Fruit fly (Drosophila melanogaster): Measurements from ENCODE around the gene CG44098.

Gene CG44098

dm6 chr3R:4768711-4769239 is 4.2 kb downstream of the CG44098 start (continued):
- 0 out of 2 replicates have a peak, but pooled peaks have one; percentile 27 for TF ChIP-seq CG42726 (GFP tag; IDR thresholded peaks at IDR 0.05; ENCODE audit: partially characterized antibody)
- no peak for TF ChIP-seq klu (GFP tag; IDR thresholded peaks at IDR 0.05)
- TF ChIP-seq knrl (GFP tag; IDR thresholded peaks at IDR 0.05; ENCODE audit: partially characterized antibody): no peak
- peak; percentile 27; the same call in 1 of the 2 replicates for TF ChIP-seq slbo (GFP tag; IDR thresholded peaks at IDR 0.05)
- no peak for TF ChIP-seq Opbp (GFP tag; IDR thresholded peaks at IDR 0.05; ENCODE audit: partially characterized antibody)
- TF ChIP-seq CG4328 (GFP tag; optimal IDR thresholded peaks at IDR 0.05): no peak
- no peak for TF ChIP-seq ranshi (GFP tag; IDR thresholded peaks at IDR 0.05)
- no peak for TF ChIP-seq CG3995 (GFP tag; optimal IDR thresholded peaks at IDR 0.05)
- no peak for TF ChIP-seq crol (GFP tag; IDR thresholded peaks at IDR 0.05)
- no peak for TF ChIP-seq amos (GFP tag; IDR thresholded peaks at IDR 0.05; ENCODE audit: partially characterized antibody)
- no peak for TF ChIP-seq jumu (GFP tag; optimal IDR thresholded peaks at IDR 0.05)
- no peak for TF ChIP-seq CG11504 (tag; optimal IDR thresholded peaks at IDR 0.05)
- TF ChIP-seq Antp (GFP tag; optimal IDR thresholded peaks at IDR 0.05): no peak
- no peak for TF ChIP-seq ham (GFP tag; IDR thresholded peaks at IDR 0.05)
- no peak for TF ChIP-seq z (GFP tag; IDR thresholded peaks at IDR 0.05)
- TF ChIP-seq Hmr (GFP tag; optimal IDR thresholded peaks at IDR 0.05): peak; percentile 14
- no peak for TF ChIP-seq CG9817 (tag; optimal IDR thresholded peaks at IDR 0.05)
- TF ChIP-seq nau (GFP tag; optimal IDR thresholded peaks at IDR 0.05): no peak
- TF ChIP-seq CG4424 (GFP tag; optimal IDR thresholded peaks at IDR 0.05): no peak
- no peak for TF ChIP-seq br (optimal IDR thresholded peaks at IDR 0.05)
- no peak for TF ChIP-seq CG8281 (tag; optimal IDR thresholded peaks at IDR 0.05)
- TF ChIP-seq ro (GFP tag; IDR thresholded peaks at IDR 0.05): no peak
- no peak for TF ChIP-seq CG4707 (GFP tag; optimal IDR thresholded peaks at IDR 0.05)
- no peak for TF ChIP-seq CG9437 (GFP tag; optimal IDR thresholded peaks at IDR 0.05)
- no peak for TF ChIP-seq ftz-f1 (GFP tag; optimal IDR thresholded peaks at IDR 0.05)
- no peak for TF ChIP-seq ewg (GFP tag; optimal IDR thresholded peaks at IDR 0.05)
- TF ChIP-seq fd102C (GFP tag; optimal IDR thresholded peaks at IDR 0.05): no peak
- TF ChIP-seq btn (GFP tag; optimal IDR thresholded peaks at IDR 0.05): no peak
- no peak for TF ChIP-seq emc (GFP tag; optimal IDR thresholded peaks at IDR 0.05)
- TF ChIP-seq CG10565 (GFP tag; optimal IDR thresholded peaks at IDR 0.05): no peak
- peak; percentile 15 for TF ChIP-seq pzg (GFP tag; optimal IDR thresholded peaks at IDR 0.05)
- TF ChIP-seq CG4617 (GFP tag; optimal IDR thresholded peaks at IDR 0.05; ENCODE audit: borderline replicate concordance): no peak
- TF ChIP-seq CG7372 (GFP tag; IDR thresholded peaks at IDR 0.05): no peak
- 0 out of 2 replicates have a peak, but pooled peaks have one; percentile 7 for TF ChIP-seq CG14014 (GFP tag; IDR thresholded peaks at IDR 0.05)
- no peak for TF ChIP-seq luna (GFP tag; optimal IDR thresholded peaks at IDR 0.05)
- TF ChIP-seq otp (GFP tag; IDR thresholded peaks at IDR 0.05): no peak
- peak; percentile 17; the same call in 1 of the 2 replicates for TF ChIP-seq Drgx (GFP tag; IDR thresholded peaks at IDR 0.05)
- no peak for TF ChIP-seq CG13123 (GFP tag; optimal IDR thresholded peaks at IDR 0.05)
- no peak for TF ChIP-seq ERR (GFP tag; optimal IDR thresholded peaks at IDR 0.05)
- no peak for TF ChIP-seq psq (GFP tag; optimal IDR thresholded peaks at IDR 0.05)
- TF ChIP-seq CG32772 (GFP tag; IDR thresholded peaks at IDR 0.05): no peak
- no peak for TF ChIP-seq CHES-1-like (GFP tag; optimal IDR thresholded peaks at IDR 0.05)
- no peak for TF ChIP-seq vfl (GFP tag; optimal IDR thresholded peaks at IDR 0.05)
- TF ChIP-seq nerfin-2 (GFP tag; IDR thresholded peaks at IDR 0.05; ENCODE audit: partially characterized antibody): no peak
- TF ChIP-seq CG13894 (tag; optimal IDR thresholded peaks at IDR 0.05): peak; percentile 5
- TF ChIP-seq Ets97D (GFP tag; optimal IDR thresholded peaks at IDR 0.05): no peak
- peak; percentile 17 for TF ChIP-seq lab (GFP tag; optimal IDR thresholded peaks at IDR 0.05)
- no peak for TF ChIP-seq CG12744 (GFP tag; optimal IDR thresholded peaks at IDR 0.05)
- TF ChIP-seq cad (GFP tag; optimal IDR thresholded peaks at IDR 0.05): no peak
- TF ChIP-seq CG12155 (GFP tag; optimal IDR thresholded peaks at IDR 0.05): no peak
- no peak for TF ChIP-seq bowl (GFP tag; IDR thresholded peaks at IDR 0.05)
- TF ChIP-seq ttk (GFP tag; IDR thresholded peaks at IDR 0.05): no peak
